Worm (Caenorhabditis elegans) whole organism, young adult: ENCODE measurements around the gene kmo-1.

Experiments
- B0019.2 ChIP-seq: fragments of 200-800 bp; sonication (Bioruptor generic); conservative IDR thresholded peaks from 2 replicates; pipeline ENCODE4 v1.3.6; 2022; ENCODE audit warnings: missing genetic modification reagents, missing genetic modification characterization, missing compliant biosample characterization
- B0035.1 ChIP-seq: sonication (generic microtip); optimal IDR thresholded peaks from 2 replicates; lab custom pipeline; 2016; ENCODE audit warnings: missing genetic modification characterization, mild to moderate bottlenecking, missing compliant biosample characterization, missing genotype, missing genetic modification reagents
- C17E4.6 ChIP-seq: fragments of 200-800 bp; sonication (Bioruptor generic); IDR thresholded peaks from 2 replicates; pipeline ENCODE4 v1.3.6; 2022; ENCODE audit warnings: missing genetic modification reagents, missing genetic modification characterization, missing compliant biosample characterization
- F22D6.2 ChIP-seq: sonication (generic microtip); optimal IDR thresholded peaks from 2 replicates; lab custom pipeline; 2016; ENCODE audit warnings: mild to moderate bottlenecking, missing genetic modification characterization, missing compliant biosample characterization
- F33H1.4 ChIP-seq: fragments of 200-800 bp; sonication (Bioruptor generic); IDR thresholded peaks from 2 replicates; pipeline ENCODE4 v1.3.6; 2022; ENCODE audit warnings: missing genetic modification reagents, missing genetic modification characterization, missing compliant biosample characterization
- F37B4.10 ChIP-seq: fragments of 200-800 bp; sonication (Bioruptor generic); IDR thresholded peaks from 2 replicates; pipeline ENCODE4 v1.3.6; 2022; ENCODE audit warnings: missing genetic modification characterization, missing compliant biosample characterization
- F39B2.1 ChIP-seq: fragments of 200-800 bp; sonication (Bioruptor generic); IDR thresholded peaks from 2 replicates; pipeline ENCODE4 v1.3.6; 2022; ENCODE audit warnings: missing genetic modification reagents, missing genetic modification characterization, missing compliant biosample characterization
- F55B11.4 ChIP-seq: sonication (generic microtip); optimal IDR thresholded peaks from 2 replicates; lab custom pipeline; 2016; ENCODE audit warnings: missing compliant biosample characterization, missing genetic modification characterization, borderline replicate concordance; ENCODE audit not compliant: insufficient read depth
- F57A8.1 ChIP-seq: fragments of 200-800 bp; sonication (Bioruptor generic); optimal IDR thresholded peaks from 2 replicates; lab custom pipeline; 2018; ENCODE audit warnings: mild to moderate bottlenecking, missing genetic modification characterization, moderate library complexity, missing compliant biosample characterization
- F57C9.4 ChIP-seq: sonication (generic microtip); optimal IDR thresholded peaks from 2 replicates; lab custom pipeline; 2017; ENCODE audit warnings: mild to moderate bottlenecking, missing genetic modification characterization, missing compliant biosample characterization
- K11D2.4 ChIP-seq: fragments of 200-800 bp; sonication (Bioruptor generic); IDR thresholded peaks from 2 replicates; pipeline ENCODE4 v1.3.6; 2022; ENCODE audit warnings: missing genetic modification reagents, missing genetic modification characterization, missing compliant biosample characterization
- T26A5.8 ChIP-seq: sonication (generic microtip); optimal IDR thresholded peaks from 2 replicates; lab custom pipeline; 2016; ENCODE audit warnings: missing genetic modification characterization, missing compliant biosample characterization
- Y79H2A.3 ChIP-seq: fragments of 200-800 bp; sonication (Bioruptor generic); conservative IDR thresholded peaks from 2 replicates; pipeline ENCODE4 v1.3.6; 2022; ENCODE audit warnings: missing genetic modification reagents, missing genetic modification characterization, missing compliant biosample characterization
- akir-1 ChIP-seq: fragments of 200-800 bp; sonication (Bioruptor generic); optimal IDR thresholded peaks from 2 replicates; lab custom pipeline; 2018; ENCODE audit warnings: mild to moderate bottlenecking, missing genetic modification characterization, moderate library complexity, missing compliant biosample characterization
- aptf-2 ChIP-seq: fragments of 200-800 bp; sonication (Bioruptor generic); conservative IDR thresholded peaks from 2 replicates; pipeline ENCODE4 v1.3.6; 2022; ENCODE audit warnings: missing genetic modification reagents, missing genetic modification characterization, missing compliant biosample characterization
- attf-3 ChIP-seq: fragments of 200-800 bp; sonication (Bioruptor generic); conservative IDR thresholded peaks from 2 replicates; pipeline ENCODE4 v1.3.6; 2022; ENCODE audit warnings: missing genetic modification reagents, missing genetic modification characterization, missing compliant biosample characterization
- attf-6 ChIP-seq: fragments of 200-800 bp; sonication (Bioruptor generic); IDR thresholded peaks from 2 replicates; pipeline ENCODE4 v1.3.6; 2022; ENCODE audit warnings: missing genetic modification reagents, missing genetic modification characterization, missing compliant biosample characterization
- bed-1 ChIP-seq: fragments of 200-800 bp; sonication (Bioruptor generic); IDR thresholded peaks from 2 replicates; pipeline ENCODE4 v1.3.6; 2022; ENCODE audit warnings: missing genetic modification reagents, missing genetic modification characterization, missing compliant biosample characterization
- ceh-100 ChIP-seq: fragments of 200-800 bp; sonication (Bioruptor generic); IDR thresholded peaks from 2 replicates; pipeline ENCODE4 v1.3.6; 2022; ENCODE audit warnings: missing genetic modification reagents, missing genetic modification characterization, missing compliant biosample characterization
- ceh-79 ChIP-seq: sonication (generic microtip); optimal IDR thresholded peaks from 2 replicates; lab custom pipeline; 2017; ENCODE audit warnings: mild to moderate bottlenecking, missing genetic modification characterization, missing compliant biosample characterization
- chd-7 ChIP-seq: sonication (generic microtip); optimal IDR thresholded peaks from 2 replicates; lab custom pipeline; 2016; ENCODE audit warnings: mild to moderate bottlenecking, missing genetic modification characterization, moderate library complexity, missing compliant biosample characterization
- dox-1 ChIP-seq: fragments of 200-800 bp; sonication (Bioruptor generic); IDR thresholded peaks from 2 replicates; pipeline ENCODE4 v1.3.6; 2022; ENCODE audit warnings: missing genetic modification reagents, missing genetic modification characterization, missing compliant biosample characterization
- dpl-1 ChIP-seq: fragments of 150-350 bp; optimal IDR thresholded peaks from 2 replicates; lab custom pipeline; 2014; ENCODE audit warnings: missing biosample characterization, missing genetic modification reagents, missing genetic modification characterization
- egl-18 ChIP-seq: fragments of 200-800 bp; sonication (Bioruptor generic); IDR thresholded peaks from 2 replicates; pipeline ENCODE4 v1.3.6; 2022; ENCODE audit warnings: missing genetic modification reagents, missing genetic modification characterization, missing compliant biosample characterization
- egl-44 ChIP-seq: fragments of 200-800 bp; sonication (Bioruptor generic); IDR thresholded peaks from 2 replicates; pipeline ENCODE4 v1.3.6; 2022; ENCODE audit warnings: missing genetic modification reagents, missing genetic modification characterization, missing compliant biosample characterization
- egrh-3 ChIP-seq: fragments of 200-800 bp; sonication (Bioruptor generic); IDR thresholded peaks from 2 replicates; pipeline ENCODE4 v1.3.6; 2022; ENCODE audit warnings: missing genetic modification reagents, missing genetic modification characterization, missing compliant biosample characterization
- him-1 ChIP-seq: sonication (generic microtip); optimal IDR thresholded peaks from 2 replicates; lab custom pipeline; 2016; ENCODE audit warnings: missing genotype, missing genetic modification reagents, missing genetic modification characterization, missing compliant biosample characterization
- hlh-12 ChIP-seq: sonication (generic microtip); optimal IDR thresholded peaks from 2 replicates; lab custom pipeline; 2016; ENCODE audit warnings: missing genetic modification characterization, missing compliant biosample characterization
- hmg-1.2 ChIP-seq: fragments of 200-800 bp; sonication (Bioruptor generic); IDR thresholded peaks from 2 replicates; pipeline ENCODE4 v1.3.6; 2022; ENCODE audit warnings: missing genetic modification reagents, missing genetic modification characterization, missing compliant biosample characterization
- hrde-1 ChIP-seq: sonication (generic microtip); optimal IDR thresholded peaks from 2 replicates; lab custom pipeline; 2016; ENCODE audit warnings: missing genetic modification characterization, mild to moderate bottlenecking, missing compliant biosample characterization, moderate library complexity, missing genotype, missing genetic modification reagents, borderline replicate concordance
- let-526 ChIP-seq: fragments of 200-800 bp; sonication (Bioruptor generic); IDR thresholded peaks from 2 replicates; pipeline ENCODE4 v1.3.6; 2022; ENCODE audit warnings: missing genetic modification reagents, missing genetic modification characterization, missing compliant biosample characterization
- lsl-1 ChIP-seq: fragments of 200-800 bp; sonication (Bioruptor generic); optimal IDR thresholded peaks from 2 replicates; lab custom pipeline; 2018; ENCODE audit warnings: mild to moderate bottlenecking, missing genetic modification characterization, moderate library complexity, missing compliant biosample characterization
- lsy-27 ChIP-seq: sonication (generic microtip); optimal IDR thresholded peaks from 2 replicates; lab custom pipeline; 2017; ENCODE audit warnings: missing genetic modification characterization, mild to moderate bottlenecking, missing compliant biosample characterization, antibody characterized with exemption, missing genotype, borderline replicate concordance; ENCODE audit not compliant: insufficient read depth
- madf-8 ChIP-seq: fragments of 200-800 bp; sonication (Bioruptor generic); conservative IDR thresholded peaks from 2 replicates; pipeline ENCODE4 v1.3.6; 2022; ENCODE audit warnings: missing genetic modification reagents, missing genetic modification characterization, missing compliant biosample characterization
- mcd-1 ChIP-seq: fragments of 200-800 bp; sonication (Bioruptor generic); IDR thresholded peaks from 2 replicates; pipeline ENCODE4 v1.3.6; 2022; ENCODE audit warnings: missing genetic modification reagents, missing genetic modification characterization, missing compliant biosample characterization
- mel-28 ChIP-seq: sonication (generic microtip); optimal IDR thresholded peaks from 2 replicates; lab custom pipeline; 2016; ENCODE audit warnings: borderline replicate concordance, mild to moderate bottlenecking, missing genetic modification characterization, missing compliant biosample characterization
- nhr-27 ChIP-seq: fragments of 200-800 bp; sonication (Bioruptor generic); optimal IDR thresholded peaks from 2 replicates; lab custom pipeline; 2018; ENCODE audit warnings: mild to moderate bottlenecking, missing genetic modification characterization, moderate library complexity, missing compliant biosample characterization
- repo-1 ChIP-seq: sonication (generic microtip); optimal IDR thresholded peaks from 2 replicates; lab custom pipeline; 2017; ENCODE audit warnings: mild to moderate bottlenecking, missing genetic modification characterization, missing compliant biosample characterization
- sdz-38 ChIP-seq: sonication (generic microtip); optimal IDR thresholded peaks from 2 replicates; lab custom pipeline; 2016; ENCODE audit warnings: missing genotype, missing genetic modification characterization, missing compliant biosample characterization
- snpc-3.4 ChIP-seq: sonication (generic microtip); optimal IDR thresholded peaks from 2 replicates; lab custom pipeline; 2017; ENCODE audit warnings: missing genetic modification characterization, mild to moderate bottlenecking, missing compliant biosample characterization, antibody characterized with exemption, moderate library complexity, missing genotype, missing genetic modification reagents
- snpc-4 ChIP-seq, 5 experiments: fragments of 150-350 bp in 1 of 5; sonication (generic microtip) in 4 of 5; optimal IDR thresholded peaks; 2 replicates each; lab custom pipeline; 2014 to 2018; ENCODE audit warnings: missing genetic modification characterization in 5 of 5, missing biosample characterization in 3 of 5, antibody characterized with exemption in 2 of 5, mild to moderate bottlenecking in 2 of 5, missing compliant biosample characterization in 2 of 5, missing genotype in 2 of 5, moderate library complexity in 2 of 5, missing genetic modification reagents in 1 of 5
- sptf-2 ChIP-seq: fragments of 200-800 bp; sonication (Bioruptor generic); optimal IDR thresholded peaks from 2 replicates; lab custom pipeline; 2018; ENCODE audit warnings: mild to moderate bottlenecking, missing genetic modification characterization, missing compliant biosample characterization
- xnd-1 ChIP-seq: sonication (generic microtip); optimal IDR thresholded peaks from 2 replicates; lab custom pipeline; 2016; ENCODE audit warnings: missing genotype, missing genetic modification reagents, missing genetic modification characterization, missing compliant biosample characterization
- ztf-28 ChIP-seq: fragments of 200-800 bp; sonication (Bioruptor generic); IDR thresholded peaks from 2 replicates; pipeline ENCODE4 v1.3.6; 2022; ENCODE audit warnings: missing genetic modification reagents, missing genetic modification characterization, missing compliant biosample characterization
- ztf-3 ChIP-seq: fragments of 200-800 bp; sonication (Bioruptor generic); optimal IDR thresholded peaks from 2 replicates; lab custom pipeline; 2018; ENCODE audit warnings: mild to moderate bottlenecking, missing genetic modification characterization, missing compliant biosample characterization

kmo-1 gene

ce11 chrV:12068437-12068836, 1.9 kb downstream of the kmo-1 start, which contains the start of gene kmo-2:
Gene kmo-2, minus strand, starts transcription at chrV:12068537.
- TF ChIP-seq mel-28 (tag; lab: Kevin White, UChicago) (no peak), aptf-2 (GFP tag; lab: Robert Waterston, UW) (no peak), ceh-79 (tag; lab: Kevin White, UChicago) (no peak), F39B2.1 (GFP tag; lab: Robert Waterston, UW) (no peak), let-526 (GFP tag; lab: Robert Waterston, UW) (no peak), attf-6 (GFP tag; lab: Robert Waterston, UW) (no peak)

ce11 chrV:12065859-12066258, 4.5 kb downstream of the kmo-1 start:
- TF ChIP-seq C17E4.6 (GFP tag; lab: Robert Waterston, UW) (no peak), F55B11.4 (no peak), snpc-3.4 (tag; lab: Kevin White, UChicago) (peak; percentile 24), chd-7 (tag; lab: Kevin White, UChicago) (no peak), F57C9.4 (tag; lab: Kevin White, UChicago) (no peak), F22D6.2 (tag; lab: Kevin White, UChicago) (no peak), F37B4.10 (GFP tag; lab: Robert Waterston, UW) (no peak), ztf-28 (GFP tag; lab: Robert Waterston, UW) (no peak), F33H1.4 (0 out of 2 replicates have a peak, but pooled peaks have one; percentile 15), Y79H2A.3 (GFP tag; lab: Robert Waterston, UW) (no peak), xnd-1 (no peak), let-526 (GFP tag; lab: Robert Waterston, UW) (no peak), egl-44 (GFP tag; lab: Robert Waterston, UW) (no peak), ceh-79 (tag; lab: Kevin White, UChicago) (no peak), madf-8 (no peak), akir-1 (GFP tag; lab: Kevin White, UChicago) (no peak), dox-1 (GFP tag; lab: Robert Waterston, UW) (peak; percentile 29; the same call in 1 of the 2 replicates), snpc-4 (GFP tag; optimal IDR thresholded peaks at IDR 0.05; lab: Kevin White, UChicago) (no peak), snpc-4 (tag; optimal IDR thresholded peaks at IDR 0.05; lab: Kevin White, UChicago) (peak in 1 of 4 experiments; percentile 49), bed-1 (GFP tag; lab: Robert Waterston, UW) (no peak), lsl-1 (GFP tag; lab: Kevin White, UChicago) (peak; percentile 86), egrh-3 (GFP tag; lab: Robert Waterston, UW) (no peak), hmg-1.2 (no peak), B0019.2 (GFP tag; lab: Robert Waterston, UW) (no peak), sptf-2 (GFP tag; lab: Kevin White, UChicago) (no peak), attf-6 (GFP tag; lab: Robert Waterston, UW) (no peak), him-1 (tag; lab: Kevin White, UChicago) (no peak), repo-1 (no peak), B0035.1 (tag; lab: Kevin White, UChicago) (no peak), ceh-100 (GFP tag; lab: Robert Waterston, UW) (no peak), lsy-27 (no peak), ztf-3 (GFP tag; lab: Kevin White, UChicago) (no peak), mcd-1 (GFP tag; lab: Robert Waterston, UW) (no peak), sdz-38 (tag; lab: Kevin White, UChicago) (no peak), F57A8.1 (no peak), dpl-1 (GFP tag; lab: Kevin White, UChicago) (peak; percentile 20), nhr-27 (tag; lab: Kevin White, UChicago) (no peak), hrde-1 (tag; lab: Kevin White, UChicago) (no peak), attf-3 (GFP tag; lab: Robert Waterston, UW) (no peak), K11D2.4 (GFP tag; lab: Robert Waterston, UW) (0 out of 2 replicates have a peak, but pooled peaks have one; percentile 18), hlh-12 (tag; lab: Kevin White, UChicago) (no peak), T26A5.8 (no peak), egl-18 (GFP tag; lab: Robert Waterston, UW) (no peak)
